Fruit fly (Drosophila melanogaster) whole organism, embryonic: Measurements from ENCODE around the gene CG14195.
A peak's percentile ranks its signal among the peaks of the same experiment; 100 is the strongest.

ENCODE experiments used
- Ada2b ChIP-seq: fragments of 200-800 bp; sonication (Bioruptor generic); IDR thresholded peaks from 2 replicates; pipeline ENCODE4 v1.3.6; 2022; ENCODE audit warnings: missing biosample characterization, missing genetic modification characterization
- Atf3 ChIP-seq: fragments of 200-800 bp; sonication (Bioruptor generic); optimal IDR thresholded peaks from 3 replicates; lab custom pipeline; 2016; ENCODE audit warnings: missing biosample characterization, missing genetic modification characterization
- CG10321 ChIP-seq: fragments of 200-800 bp; sonication (Bioruptor generic); IDR thresholded peaks from 2 replicates; pipeline ENCODE4 v1.3.6; 2022; ENCODE audit warnings: missing biosample characterization, missing genetic modification characterization
- CG10431 ChIP-seq: fragments of 200-800 bp; sonication (Bioruptor generic); optimal IDR thresholded peaks from 3 replicates; lab custom pipeline; 2018; ENCODE audit warnings: missing biosample characterization, mild to moderate bottlenecking, missing genetic modification characterization
- CG10979 ChIP-seq: fragments of 200-800 bp; sonication (Bioruptor generic); optimal IDR thresholded peaks from 2 replicates; lab custom pipeline; 2018; ENCODE audit warnings: missing biosample characterization, mild to moderate bottlenecking, missing genetic modification characterization, moderate library complexity
- CG11247 ChIP-seq: fragments of 200-800 bp; sonication (Bioruptor generic); IDR thresholded peaks from 2 replicates; pipeline ENCODE4 v1.3.6; 2022; ENCODE audit warnings: missing biosample characterization, missing genetic modification characterization
- CG11504 ChIP-seq: fragments of 200-800 bp; sonication (Bioruptor generic); optimal IDR thresholded peaks from 3 replicates; lab custom pipeline; 2019; ENCODE audit warnings: missing biosample characterization, mild to moderate bottlenecking, missing genetic modification characterization, moderate library complexity
- CG18262 ChIP-seq: fragments of 200-800 bp; optimal IDR thresholded peaks from 3 replicates; lab custom pipeline; 2019; ENCODE audit warnings: missing biosample characterization, mild to moderate bottlenecking, missing genetic modification characterization, moderate library complexity
- CG32767 ChIP-seq: fragments of 200-800 bp; sonication (Bioruptor generic); IDR thresholded peaks from 2 replicates; pipeline ENCODE4 v1.3.6; 2022; ENCODE audit warnings: missing biosample characterization, missing genetic modification characterization
- CG3407 ChIP-seq: fragments of 200-800 bp; sonication (Bioruptor generic); optimal IDR thresholded peaks from 2 replicates; lab custom pipeline; 2018; ENCODE audit warnings: missing biosample characterization, mild to moderate bottlenecking, missing genetic modification characterization
- CG34224 ChIP-seq: fragments of 200-800 bp; sonication (Bioruptor generic); IDR thresholded peaks from 3 replicates; pipeline ENCODE4 v1.3.6; 2022; ENCODE audit warnings: missing biosample characterization, missing genetic modification characterization; ENCODE audit not compliant: partially characterized antibody
- CG43689 ChIP-seq: fragments of 200-800 bp; sonication (Bioruptor generic); IDR thresholded peaks from 2 replicates; pipeline ENCODE4 v1.3.6; 2022; ENCODE audit warnings: missing biosample characterization, missing genetic modification characterization
- CG4820 ChIP-seq: fragments of 200-800 bp; sonication (Bioruptor generic); optimal IDR thresholded peaks from 3 replicates; lab custom pipeline; 2016; ENCODE audit warnings: missing biosample characterization, missing genetic modification characterization
- CG5180 ChIP-seq: fragments of 200-800 bp; sonication (Bioruptor generic); optimal IDR thresholded peaks from 3 replicates; lab custom pipeline; 2017; ENCODE audit warnings: missing biosample characterization, missing genetic modification characterization, mild to moderate bottlenecking, moderate library complexity, missing genetic modification reagents
- CG6813 ChIP-seq: fragments of 200-800 bp; sonication (Bioruptor generic); optimal IDR thresholded peaks from 2 replicates; lab custom pipeline; 2017; ENCODE audit warnings: missing biosample characterization, missing genetic modification characterization, mild to moderate bottlenecking, moderate library complexity, missing genetic modification reagents
- CG9876 ChIP-seq: fragments of 200-800 bp; sonication (Bioruptor generic); optimal IDR thresholded peaks from 2 replicates; lab custom pipeline; 2016; ENCODE audit warnings: missing biosample characterization, missing genetic modification characterization
- CG9932 ChIP-seq: fragments of 200-800 bp; sonication (Bioruptor generic); IDR thresholded peaks from 2 replicates; pipeline ENCODE4 v1.3.6; 2022; ENCODE audit warnings: missing biosample characterization, missing genetic modification characterization
- CHES-1-like ChIP-seq: fragments of 200-800 bp; sonication (Bioruptor generic); optimal IDR thresholded peaks from 2 replicates; lab custom pipeline; 2016; ENCODE audit warnings: missing biosample characterization, missing genetic modification characterization
- D ChIP-seq, 2 experiments: fragments of 200-800 bp in 1 of 2; fragments of >200 bp in 1 of 2; sonication (Bioruptor generic) in 1 of 2; optimal IDR thresholded peaks; 2 replicates in 1 of 2; 3 replicates in 1 of 2; lab custom pipeline; 2017; ENCODE audit warnings: mild to moderate bottlenecking in 1 of 2, missing biosample characterization in 1 of 2, missing genetic modification characterization in 1 of 2, missing genetic modification reagents in 1 of 2
- Dad ChIP-seq: fragments of 200-800 bp; sonication (Bioruptor generic); optimal IDR thresholded peaks from 3 replicates; lab custom pipeline; 2016; ENCODE audit warnings: missing biosample characterization, missing genetic modification characterization
- Dbx ChIP-seq: fragments of 200-800 bp; sonication (Bioruptor generic); IDR thresholded peaks from 3 replicates; pipeline ENCODE4 v1.3.6; 2022; ENCODE audit warnings: missing biosample characterization, missing genetic modification characterization
- Dek ChIP-seq: fragments of 200-800 bp; sonication (Bioruptor generic); optimal IDR thresholded peaks from 3 replicates; lab custom pipeline; 2019; ENCODE audit warnings: missing biosample characterization, mild to moderate bottlenecking, missing genetic modification characterization, moderate library complexity
- HHEX ChIP-seq: fragments of 200-800 bp; sonication (Bioruptor generic); optimal IDR thresholded peaks from 3 replicates; lab custom pipeline; 2017; ENCODE audit warnings: missing biosample characterization, mild to moderate bottlenecking, missing genetic modification characterization, missing genetic modification reagents
- HLH3B ChIP-seq: fragments of 200-800 bp; sonication (Bioruptor generic); IDR thresholded peaks from 2 replicates; pipeline ENCODE4 v1.3.6; 2022; ENCODE audit warnings: missing biosample characterization, missing genetic modification characterization
- Hand ChIP-seq: fragments of 200-800 bp; sonication (Bioruptor generic); optimal IDR thresholded peaks from 2 replicates; lab custom pipeline; 2017; ENCODE audit warnings: mild to moderate bottlenecking, missing biosample characterization, missing genetic modification reagents, missing genetic modification characterization
- HmgD ChIP-seq: fragments of 200-800 bp; sonication (Bioruptor generic); optimal IDR thresholded peaks from 3 replicates; lab custom pipeline; 2016; ENCODE audit warnings: missing biosample characterization, missing genetic modification characterization
- Hr51 ChIP-seq, 2 experiments: fragments of 200-800 bp; sonication (Bioruptor generic); optimal IDR thresholded peaks; 2 replicates in 1 of 2; 3 replicates in 1 of 2; lab custom pipeline; 2016 to 2018; ENCODE audit warnings: missing biosample characterization in 2 of 2, missing genetic modification characterization in 2 of 2, mild to moderate bottlenecking in 1 of 2, moderate library complexity in 1 of 2
- Meics ChIP-seq: fragments of 200-800 bp; sonication (Bioruptor generic); optimal IDR thresholded peaks from 2 replicates; lab custom pipeline; 2017; ENCODE audit warnings: missing biosample characterization, mild to moderate bottlenecking, missing genetic modification characterization
- Nf-YB ChIP-seq: fragments of 200-800 bp; sonication (Bioruptor generic); optimal IDR thresholded peaks from 3 replicates; lab custom pipeline; 2019; ENCODE audit warnings: missing biosample characterization, mild to moderate bottlenecking, missing genetic modification characterization, moderate library complexity
- NfI ChIP-seq: fragments of 200-800 bp; sonication (Bioruptor generic); optimal IDR thresholded peaks from 3 replicates; lab custom pipeline; 2018; ENCODE audit warnings: missing biosample characterization, mild to moderate bottlenecking, missing genetic modification characterization, moderate library complexity
- bsh ChIP-seq, 2 experiments: fragments of 200-800 bp; sonication (Bioruptor generic); optimal IDR thresholded peaks; 2 replicates each; lab custom pipeline; 2017 to 2018; ENCODE audit warnings: mild to moderate bottlenecking in 2 of 2, missing biosample characterization in 2 of 2, missing genetic modification characterization in 2 of 2, moderate library complexity in 1 of 2
- chif ChIP-seq, 2 experiments: fragments of 200-800 bp; sonication (Bioruptor generic); optimal IDR thresholded peaks; 3 replicates each; lab custom pipeline; 2016; ENCODE audit warnings: missing biosample characterization in 2 of 2, missing genetic modification characterization in 2 of 2
- dan ChIP-seq: fragments of 200-800 bp; sonication (Bioruptor generic); IDR thresholded peaks from 2 replicates; pipeline ENCODE4 v1.3.6; 2022; ENCODE audit warnings: missing biosample characterization, missing genetic modification characterization
- disco-r ChIP-seq: fragments of 200-800 bp; sonication (Bioruptor generic); optimal IDR thresholded peaks from 2 replicates; lab custom pipeline; 2016; ENCODE audit warnings: missing biosample characterization, missing genetic modification characterization
- emc ChIP-seq: fragments of 200-800 bp; sonication (Bioruptor generic); optimal IDR thresholded peaks from 2 replicates; lab custom pipeline; 2016; ENCODE audit warnings: missing biosample characterization, missing genetic modification characterization
- gce ChIP-seq: fragments of 200-800 bp; sonication (Bioruptor generic); IDR thresholded peaks from 3 replicates; pipeline ENCODE4 v1.3.6; 2022; ENCODE audit warnings: missing biosample characterization, missing genetic modification characterization
- gem ChIP-seq: fragments of 200-800 bp; sonication (Bioruptor generic); optimal IDR thresholded peaks from 2 replicates; lab custom pipeline; 2019; ENCODE audit warnings: missing biosample characterization, mild to moderate bottlenecking, missing genetic modification characterization, moderate library complexity
- ind ChIP-seq: fragments of 200-800 bp; sonication (Bioruptor generic); optimal IDR thresholded peaks from 3 replicates; lab custom pipeline; 2016; ENCODE audit warnings: missing biosample characterization, missing genetic modification characterization
- mam ChIP-seq: fragments of 200-800 bp; sonication (Bioruptor generic); optimal IDR thresholded peaks from 3 replicates; lab custom pipeline; 2016; ENCODE audit warnings: missing biosample characterization, missing genetic modification characterization
- mirr ChIP-seq: fragments of 200-800 bp; sonication (Bioruptor generic); optimal IDR thresholded peaks from 3 replicates; lab custom pipeline; 2018; ENCODE audit warnings: missing biosample characterization, mild to moderate bottlenecking, missing genetic modification characterization
- nerfin-1 ChIP-seq: fragments of 200-800 bp; sonication (Bioruptor generic); optimal IDR thresholded peaks from 3 replicates; lab custom pipeline; 2019; ENCODE audit warnings: missing biosample characterization, mild to moderate bottlenecking, missing genetic modification characterization, moderate library complexity
- p53 ChIP-seq: fragments of 200-800 bp; sonication (Bioruptor generic); optimal IDR thresholded peaks from 2 replicates; lab custom pipeline; 2016; ENCODE audit warnings: missing biosample characterization, missing genetic modification characterization
- pfk ChIP-seq: fragments of 200-800 bp; sonication (Bioruptor generic); optimal IDR thresholded peaks from 2 replicates; lab custom pipeline; 2018; ENCODE audit warnings: missing biosample characterization, mild to moderate bottlenecking, missing genetic modification characterization, moderate library complexity
- psq ChIP-seq: fragments of 200-800 bp; sonication (Bioruptor generic); optimal IDR thresholded peaks from 2 replicates; lab custom pipeline; 2017; ENCODE audit warnings: missing biosample characterization, missing genetic modification characterization
- sna ChIP-seq: fragments of 200-800 bp; sonication (Bioruptor generic); IDR thresholded peaks from 2 replicates; pipeline ENCODE4 v1.3.6; 2022; ENCODE audit warnings: missing biosample characterization, missing genetic modification characterization; ENCODE audit not compliant: partially characterized antibody
- tio ChIP-seq: fragments of 200-800 bp; sonication (Bioruptor generic); optimal IDR thresholded peaks from 2 replicates; lab custom pipeline; 2017; ENCODE audit warnings: missing biosample characterization, missing genetic modification characterization, inconsistent platforms
- ttk ChIP-seq: fragments of 200-800 bp; sonication (Bioruptor generic); IDR thresholded peaks from 2 replicates; pipeline ENCODE4 v2.1.2; 2022; ENCODE audit warnings: missing biosample characterization, missing genetic modification characterization
- zfh1 ChIP-seq: fragments of 200-800 bp; sonication (Bioruptor generic); IDR thresholded peaks from 3 replicates; pipeline ENCODE4 v1.3.6; 2022; ENCODE audit warnings: missing biosample characterization, missing genetic modification characterization

CG14195 gene

dm6 chrX:19179696-19180255 lies 32.1 kb downstream of the CG14195 start, which contains the start of the genes CG7556 and CG7453 (continued):
- TF ChIP-seq NfI (GFP tag; lab: Kevin White, UChicago), result peak; percentile 76
- peak; percentile 70 for TF ChIP-seq CG9932 (GFP tag; lab: Robert Waterston, UW)
- no peak for TF ChIP-seq CG34224 (GFP tag; lab: Robert Waterston, UW)
- no peak for TF ChIP-seq D (optimal IDR thresholded peaks at IDR 0.05; lab: Kevin White, UChicago)
- peak; percentile 56 for TF ChIP-seq D (GFP tag; optimal IDR thresholded peaks at IDR 0.05; lab: Kevin White, UChicago)
- TF ChIP-seq disco-r (GFP tag; lab: Kevin White, UChicago), result peak; percentile 62
- TF ChIP-seq CG18262 (tag; lab: Kevin White, UChicago), result peak; percentile 77
- peak; percentile 35 for TF ChIP-seq Atf3
- no peak for TF ChIP-seq gce (GFP tag; lab: Robert Waterston, UW)
- peak; percentile 68 for TF ChIP-seq CG9876
- TF ChIP-seq CG32767 (GFP tag; lab: Robert Waterston, UW), result peak; percentile 43; the same call in 1 of the 2 replicates
- peak; percentile 47; the same call in 2 of the 3 replicates for TF ChIP-seq Dbx
- TF ChIP-seq mirr (GFP tag; lab: Kevin White, UChicago), result no peak
- TF ChIP-seq CG6813 (GFP tag; lab: Kevin White, UChicago), result no peak
- peak; percentile 45; the same call in 1 of the 2 replicates for TF ChIP-seq Ada2b
- peak; percentile 64 for TF ChIP-seq Dek (tag; lab: Kevin White, UChicago)
- 0 out of 3 replicates have a peak, but pooled peaks have one; percentile 28 for TF ChIP-seq zfh1 (GFP tag; lab: Robert Waterston, UW)
- TF ChIP-seq HLH3B (GFP tag; lab: Robert Waterston, UW), result peak; percentile 61; the same call in 1 of the 2 replicates
- TF ChIP-seq CG5180 (GFP tag; lab: Kevin White, UChicago), result peak; percentile 4
- TF ChIP-seq chif (GFP tag; optimal IDR thresholded peaks at IDR 0.05; lab: Kevin White, UChicago), result peak; percentile 72 to 79
- TF ChIP-seq mam (GFP tag; lab: Kevin White, UChicago), result peak; percentile 79
- peak; percentile 28 for TF ChIP-seq HmgD
- TF ChIP-seq pfk (GFP tag; lab: Kevin White, UChicago), result no peak
- peak; percentile 57 for TF ChIP-seq emc (GFP tag; lab: Kevin White, UChicago)
- TF ChIP-seq CG4820 (GFP tag; lab: Kevin White, UChicago), result peak; percentile 60
- TF ChIP-seq sna (GFP tag; lab: Robert Waterston, UW), result no peak
- TF ChIP-seq Hr51 (GFP tag; optimal IDR thresholded peaks at IDR 0.05; lab: Kevin White, UChicago), result peak; percentile 69 to 70
- peak; percentile 37 for TF ChIP-seq HHEX (GFP tag; lab: Kevin White, UChicago)
- TF ChIP-seq CHES-1-like (GFP tag; lab: Kevin White, UChicago), result peak; percentile 82
- peak; percentile 19 for TF ChIP-seq Dad (GFP tag; lab: Kevin White, UChicago)
- TF ChIP-seq nerfin-1 (tag; lab: Kevin White, UChicago), result peak; percentile 57
- TF ChIP-seq Nf-YB (GFP tag; lab: Kevin White, UChicago), result peak; percentile 51
- peak; percentile 78 for TF ChIP-seq ind (GFP tag; lab: Kevin White, UChicago)
- TF ChIP-seq CG11504 (tag; lab: Kevin White, UChicago), result peak; percentile 78
- TF ChIP-seq CG10321, result no peak
- peak; percentile 49; the same call in 1 of the 2 replicates for TF ChIP-seq CG11247 (GFP tag; lab: Robert Waterston, UW)
- no peak for TF ChIP-seq CG43689 (GFP tag; lab: Robert Waterston, UW)
- peak; percentile 66 for TF ChIP-seq CG10979 (tag; lab: Kevin White, UChicago)
- peak; percentile 79 for TF ChIP-seq tio
- TF ChIP-seq CG3407, result peak; percentile 35
- TF ChIP-seq bsh (GFP tag; optimal IDR thresholded peaks at IDR 0.05; lab: Kevin White, UChicago), result peak in 1 of 2 experiments; percentile 64
- peak; percentile 18 for TF ChIP-seq CG10431
- TF ChIP-seq ttk (GFP tag; lab: Robert Waterston, UW), result no peak
- peak; percentile 29 for TF ChIP-seq psq (GFP tag; lab: Kevin White, UChicago)
- TF ChIP-seq gem (tag; lab: Kevin White, UChicago), result peak; percentile 86
- TF ChIP-seq p53 (GFP tag; lab: Kevin White, UChicago), result peak; percentile 60
- TF ChIP-seq dan (GFP tag; lab: Robert Waterston, UW), result no peak
- TF ChIP-seq Hand, result no peak
- TF ChIP-seq Meics, result peak; percentile 73
